Worm (Caenorhabditis elegans) whole organism, young adult: Measurements from ENCODE around the gene lpr-6.

Experiments used
- ama-1 ChIP-seq, 3 experiments: fragments of 150-350 bp in 1 of 3; sonication (generic microtip) in 2 of 3; optimal IDR thresholded peaks; 2 replicates each; lab custom pipeline; 2014 to 2018; ENCODE audit warnings: missing biosample characterization in 2 of 3, missing genetic modification characterization in 2 of 3, missing genetic modification reagents in 2 of 3
- pha-4 ChIP-seq: fragments of 150-350 bp; sonication (generic microtip); optimal IDR thresholded peaks from 2 replicates; lab custom pipeline; 2014; ENCODE audit warnings: missing biosample characterization, missing genetic modification reagents, missing genetic modification characterization

DNA sequence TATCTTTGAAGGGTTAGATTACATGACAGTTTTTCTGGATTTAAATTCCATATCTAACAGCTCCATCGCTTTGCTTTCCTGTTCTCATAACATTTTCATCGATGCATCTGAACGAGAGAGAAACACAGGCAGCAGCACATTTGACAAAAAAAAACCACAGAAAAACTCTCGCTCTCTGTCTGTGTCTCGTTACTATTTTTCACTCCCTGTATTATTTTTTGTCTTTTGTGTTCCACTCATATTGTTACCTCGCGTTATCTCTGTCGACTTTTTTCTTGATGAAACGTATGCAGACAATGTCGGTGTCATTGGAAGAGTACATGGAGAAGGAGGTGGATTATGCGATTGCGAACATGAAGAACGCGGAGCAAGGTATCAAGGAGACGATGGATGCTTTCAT, 29.2 kb downstream of the lpr-6 start, which contains the start of gene W04G3.11:
- TF ChIP-seq pha-4 (tag; lab: Kevin White, UChicago) (no peak), ama-1 (optimal IDR thresholded peaks at IDR 0.05; lab: Kevin White, UChicago) (no peak), ama-1 (GFP tag; optimal IDR thresholded peaks at IDR 0.05; lab: Kevin White, UChicago) (no peak)
